Worm (Caenorhabditis elegans): ENCODE data around the gene gss-1.

gss-1 gene

ce11 chrII:9407469-9407868, 8.8 kb downstream of the gss-1 start, which contains the start of gene arrd-2:
arrd-2 (plus strand) TSS chrII:9407769.
- TF ChIP-seq nhr-77 (tag; optimal IDR thresholded peaks at IDR 0.05) (no peak), mbf-1 (tag; optimal IDR thresholded peaks at IDR 0.05) (no peak), Y55F3AM.14 (GFP tag; optimal IDR thresholded peaks at IDR 0.05) (no peak), nhr-12 (tag; optimal IDR thresholded peaks at IDR 0.05) (no peak), crh-2 (tag; optimal IDR thresholded peaks at IDR 0.05) (no peak), F13H6.1 (tag; optimal IDR thresholded peaks at IDR 0.05) (no peak), nhr-21 (tag; optimal IDR thresholded peaks at IDR 0.05) (no peak), unc-55 (GFP tag; optimal IDR thresholded peaks at IDR 0.05) (no peak), nhr-11 (tag; optimal IDR thresholded peaks at IDR 0.05) (no peak)

- TF ChIP-seq C34F6.9 (tag; optimal IDR thresholded peaks at IDR 0.05) (no peak), skn-1 (tag; optimal IDR thresholded peaks at IDR 0.05) (no peak), ceh-16 (tag; optimal IDR thresholded peaks at IDR 0.05) (no peak), nhr-77 (tag; optimal IDR thresholded peaks at IDR 0.05) (no peak), unc-62 (GFP tag; optimal IDR thresholded peaks at IDR 0.05) (no peak), snpc-4 (tag; optimal IDR thresholded peaks at IDR 0.05) (no peak), mdl-1 (tag; optimal IDR thresholded peaks at IDR 0.05) (no peak), fos-1 (tag; optimal IDR thresholded peaks at IDR 0.05) (no peak), R02D3.7 (tag; optimal IDR thresholded peaks at IDR 0.05) (no peak), ama-1 (optimal IDR thresholded peaks at IDR 0.05) (no peak), ztf-11 (tag; optimal IDR thresholded peaks at IDR 0.05) (no peak)
Measured at ce11 chrII:9407020-9407419, 9.2 kb downstream of the gss-1 start, which contains the start of gene mpz-6. mpz-6 (minus strand) TSS chrII:9407120.

ce11 chrII:9403846-9404245, 12.4 kb downstream of the gss-1 start, which contains the start of gene Y51B9A.5:
Y51B9A.5 (plus strand) TSS chrII:9404146.
- no peak for TF ChIP-seq nhr-10 (tag; optimal IDR thresholded peaks at IDR 0.05)
- TF ChIP-seq ceh-82 (tag; optimal IDR thresholded peaks at IDR 0.05) = no peak
- no peak for TF ChIP-seq unc-62 (GFP tag; optimal IDR thresholded peaks at IDR 0.05)
- TF ChIP-seq sma-9 (GFP tag; optimal IDR thresholded peaks at IDR 0.05) = no peak
- no peak for TF ChIP-seq sma-9 (tag; optimal IDR thresholded peaks at IDR 0.05)

ce11 chrII:9403087-9403486, 13.1 kb downstream of the gss-1 start, which contains the start of gene Y51B9A.6:
Y51B9A.6 (minus strand) TSS chrII:9403187.
- no peak for TF ChIP-seq sem-4 (tag; optimal IDR thresholded peaks at IDR 0.05)
- no peak for TF ChIP-seq nhr-21 (tag; optimal IDR thresholded peaks at IDR 0.05)
- no peak for TF ChIP-seq sma-3 (GFP tag; optimal IDR thresholded peaks at IDR 0.05)
- TF ChIP-seq ztf-11 (tag; optimal IDR thresholded peaks at IDR 0.05) = no peak
- TF ChIP-seq alr-1 (tag; optimal IDR thresholded peaks at IDR 0.05) = no peak
- no peak for TF ChIP-seq lin-11 (tag; optimal IDR thresholded peaks at IDR 0.05)

ce11 chrII:9399746-9400145, 16.5 kb downstream of the gss-1 start, which contains the start of gene Y51B9A.7:
Y51B9A.7 (plus strand) TSS chrII:9400046.
- TF ChIP-seq F13H6.1 (tag; optimal IDR thresholded peaks at IDR 0.05) (no peak), gmeb-1 (tag; optimal IDR thresholded peaks at IDR 0.05) (no peak), peb-1 (tag; optimal IDR thresholded peaks at IDR 0.05) (no peak), fos-1 (tag; optimal IDR thresholded peaks at IDR 0.05) (no peak), nhr-21 (tag; optimal IDR thresholded peaks at IDR 0.05) (no peak), skn-1 (tag; optimal IDR thresholded peaks at IDR 0.05) (no peak), ztf-11 (tag; optimal IDR thresholded peaks at IDR 0.05) (no peak), ceh-16 (tag; optimal IDR thresholded peaks at IDR 0.05) (no peak)

ce11 chrII:9398370-9398901, 17.8 kb downstream of the gss-1 start, which contains the start of the genes Y51B9A.14 and Y51B9A.8:
Y51B9A.14 (minus strand) TSS chrII:9398470.
Y51B9A.8 (plus strand) TSS chrII:9398851.
- TF ChIP-seq ztf-4 (tag; optimal IDR thresholded peaks at IDR 0.05) = no peak
- TF ChIP-seq crh-2 (tag; optimal IDR thresholded peaks at IDR 0.05) = no peak

- no peak for TF ChIP-seq nhr-237 (tag; optimal IDR thresholded peaks at IDR 0.05)
- TF ChIP-seq sma-3 (GFP tag; optimal IDR thresholded peaks at IDR 0.05) = no peak
- TF ChIP-seq sem-4 (tag; optimal IDR thresholded peaks at IDR 0.05) = no peak
- TF ChIP-seq ztf-4 (tag; optimal IDR thresholded peaks at IDR 0.05) = no peak
- no peak for TF ChIP-seq nhr-11 (tag; optimal IDR thresholded peaks at IDR 0.05)
Measured at ce11 chrII:9397496-9397895, 18.7 kb downstream of the gss-1 start, which contains the start of gene Y51B9A.9. Y51B9A.9 (minus strand) TSS chrII:9397596.

Measured in whole organism, L2 larva.